Worm (Caenorhabditis elegans): ENCODE results near the gene T05C7.9.

Gene T05C7.9

DNA sequence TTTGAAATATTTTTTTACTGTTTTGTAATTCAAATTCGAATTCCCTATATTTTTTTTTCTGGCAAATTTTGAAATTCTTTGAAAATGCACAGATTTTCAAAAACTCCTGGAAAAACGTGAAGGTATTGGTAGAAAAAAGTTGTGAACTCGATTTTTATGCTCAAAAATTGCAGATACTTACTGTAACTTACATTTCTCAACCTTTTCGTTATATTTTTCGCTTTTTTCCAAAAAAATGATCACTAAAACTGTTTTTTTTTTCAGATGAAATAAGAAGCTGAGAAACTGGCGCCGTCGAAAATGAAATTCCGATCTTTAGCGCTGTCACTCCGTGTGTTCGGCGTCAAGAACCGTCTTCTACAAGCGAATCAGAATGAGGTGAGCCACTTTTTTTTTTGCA lies 3.0 kb upstream of the T05C7.9 start, which contains the start of gene T05C7.8:
T05C7.8 (plus strand) TSS at position 301 of the 400 bp plus-strand sequence.
- no peak for TF ChIP-seq ceh-18 (tag; optimal IDR thresholded peaks at IDR 0.05)

DNA sequence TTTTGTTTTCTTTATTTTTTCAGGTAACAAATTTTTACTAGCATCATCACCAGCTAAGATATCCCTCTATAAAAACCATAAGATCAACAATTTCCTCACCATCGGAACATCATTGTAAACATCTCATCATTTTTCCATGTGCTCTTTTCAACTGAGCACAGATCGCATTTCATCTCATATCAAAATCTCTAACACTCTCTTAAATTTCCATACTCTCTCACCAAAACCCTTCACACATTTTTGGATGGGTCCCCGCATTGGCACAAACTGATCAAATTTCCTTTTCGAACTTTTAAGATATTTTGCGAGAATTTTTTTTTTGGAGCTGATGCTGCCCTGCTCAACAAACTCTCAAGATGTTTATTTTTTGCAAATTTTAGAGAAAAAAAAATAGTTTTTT lies 1.7 kb upstream of the T05C7.9 start:
- TF ChIP-seq C08G9.2 (tag; optimal IDR thresholded peaks at IDR 0.05) = no peak
- no peak for TF ChIP-seq ztf-16 (tag; optimal IDR thresholded peaks at IDR 0.05)
- no peak for TF ChIP-seq ceh-34 (tag; optimal IDR thresholded peaks at IDR 0.05)
- no peak for TF ChIP-seq nhr-11 (tag; optimal IDR thresholded peaks at IDR 0.05)
- TF ChIP-seq T23F11.4 (GFP tag; optimal IDR thresholded peaks at IDR 0.05) = no peak
- TF ChIP-seq ceh-30 (tag; optimal IDR thresholded peaks at IDR 0.05) = no peak
- TF ChIP-seq ahr-1 (tag; optimal IDR thresholded peaks at IDR 0.05) = no peak
- TF ChIP-seq ceh-22 (tag; optimal IDR thresholded peaks at IDR 0.05) = no peak
- TF ChIP-seq ceh-2 (tag; optimal IDR thresholded peaks at IDR 0.05) = no peak
- no peak for TF ChIP-seq F13H6.1 (tag; optimal IDR thresholded peaks at IDR 0.05)
- TF ChIP-seq sox-4 (tag; optimal IDR thresholded peaks at IDR 0.05) = no peak
- no peak for TF ChIP-seq pha-4 (tag; optimal IDR thresholded peaks at IDR 0.05)
- TF ChIP-seq dve-1 (tag; optimal IDR thresholded peaks at IDR 0.05) = no peak
- no peak for TF ChIP-seq rnt-1 (tag; optimal IDR thresholded peaks at IDR 0.05)

DNA sequence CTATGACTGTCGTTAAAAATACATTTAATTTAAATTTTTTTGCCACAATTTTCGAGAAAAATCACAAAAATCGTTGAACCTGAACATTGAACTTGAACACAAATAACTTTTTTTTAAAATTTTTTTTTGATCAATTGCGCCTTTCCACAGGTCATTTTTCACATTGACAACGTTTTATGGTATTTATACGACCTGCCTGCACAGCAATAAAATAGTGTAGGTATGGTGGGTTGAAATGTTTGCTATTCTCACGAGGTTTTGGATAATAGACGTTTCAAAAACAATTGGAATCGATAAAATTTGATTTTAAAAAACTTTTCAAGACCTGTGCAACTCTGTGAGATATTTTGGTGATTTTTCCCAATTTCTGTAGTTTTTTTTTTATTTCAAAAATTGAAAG lies 870 bp upstream of the T05C7.9 start:
- no peak for TF ChIP-seq elt-4 (tag; optimal IDR thresholded peaks at IDR 0.05)
- no peak for TF ChIP-seq ceh-34 (tag; optimal IDR thresholded peaks at IDR 0.05)
- TF ChIP-seq ceh-30 (tag; optimal IDR thresholded peaks at IDR 0.05) = no peak
- no peak for TF ChIP-seq pqm-1 (tag; optimal IDR thresholded peaks at IDR 0.05)
- no peak for TF ChIP-seq C38D4.7 (GFP tag; optimal IDR thresholded peaks at IDR 0.05)
- TF ChIP-seq unc-55 (GFP tag; optimal IDR thresholded peaks at IDR 0.05) = no peak
- no peak for TF ChIP-seq nhr-11 (tag; optimal IDR thresholded peaks at IDR 0.05)
- no peak for TF ChIP-seq ceh-14 (tag; optimal IDR thresholded peaks at IDR 0.05)
- no peak for TF ChIP-seq ama-1 (optimal IDR thresholded peaks at IDR 0.05)
- TF ChIP-seq C08G9.2 (tag; optimal IDR thresholded peaks at IDR 0.05) = no peak
- no peak for TF ChIP-seq ets-4 (tag; optimal IDR thresholded peaks at IDR 0.05)
- TF ChIP-seq hlh-15 (tag; optimal IDR thresholded peaks at IDR 0.05) = no peak

DNA sequence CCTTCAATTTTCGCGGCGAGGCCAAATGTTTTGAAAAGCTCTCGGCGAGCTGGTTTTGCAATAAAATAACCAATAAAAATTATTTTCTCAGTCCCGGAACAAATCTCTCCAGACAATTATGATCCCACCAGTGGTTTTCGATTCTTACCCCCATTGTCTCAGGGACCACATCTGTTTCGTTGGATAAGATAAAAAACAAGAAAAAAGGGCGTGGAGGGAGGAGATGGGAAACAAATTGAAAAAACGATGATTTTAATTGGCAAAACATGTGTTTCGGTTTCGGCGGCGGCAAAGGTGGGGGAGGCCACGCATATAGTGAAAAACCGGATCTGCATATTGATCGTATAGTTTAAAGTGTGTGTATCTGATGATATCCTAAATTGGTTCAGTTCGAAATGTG lies 1.9 kb downstream of the T05C7.9 start:
- TF ChIP-seq sox-4 (tag; optimal IDR thresholded peaks at IDR 0.05) (no peak), hlh-13 (GFP tag; optimal IDR thresholded peaks at IDR 0.05) (no peak), eyg-1 (tag; optimal IDR thresholded peaks at IDR 0.05) (no peak), C08G9.2 (tag; optimal IDR thresholded peaks at IDR 0.05) (no peak), pat-9 (tag; optimal IDR thresholded peaks at IDR 0.05) (no peak), lin-11 (tag; optimal IDR thresholded peaks at IDR 0.05) (no peak), dmd-4 (tag; optimal IDR thresholded peaks at IDR 0.05; ENCODE audit: borderline replicate concordance) (no peak), dve-1 (tag; optimal IDR thresholded peaks at IDR 0.05) (no peak), ceh-18 (tag; optimal IDR thresholded peaks at IDR 0.05) (no peak), ceh-2 (tag; optimal IDR thresholded peaks at IDR 0.05) (no peak)

DNA sequence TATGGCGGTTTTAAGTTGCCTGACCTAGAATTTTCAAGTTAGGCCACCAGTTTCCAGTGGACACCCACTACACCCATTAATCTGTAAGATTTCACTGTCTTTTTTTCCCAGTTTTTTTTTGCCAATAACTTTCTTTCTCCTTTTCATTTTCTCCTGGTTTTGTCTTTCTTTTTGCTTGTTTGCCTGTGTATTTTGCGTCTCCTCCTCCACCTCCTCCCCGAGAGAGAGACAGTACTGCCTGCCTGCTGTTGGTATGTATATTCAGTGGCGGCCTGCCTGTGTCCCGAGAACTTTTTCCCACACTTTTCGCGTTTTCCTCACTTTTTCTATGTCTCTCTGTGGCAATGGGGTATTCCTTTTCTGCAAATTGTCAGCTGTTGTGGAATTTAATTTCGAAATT lies 2.4 kb downstream of the T05C7.9 start:
- no peak for TF ChIP-seq ceh-34 (tag; optimal IDR thresholded peaks at IDR 0.05)
- TF ChIP-seq dmd-4 (tag; optimal IDR thresholded peaks at IDR 0.05; ENCODE audit: borderline replicate concordance) = no peak
- TF ChIP-seq ztf-16 (tag; optimal IDR thresholded peaks at IDR 0.05) = no peak
- no peak for TF ChIP-seq rnt-1 (tag; optimal IDR thresholded peaks at IDR 0.05)
- TF ChIP-seq ceh-2 (tag; optimal IDR thresholded peaks at IDR 0.05) = no peak
- TF ChIP-seq sox-2 (GFP tag; IDR thresholded peaks at IDR 0.05) = no peak
- TF ChIP-seq hlh-13 (GFP tag; optimal IDR thresholded peaks at IDR 0.05) = no peak
- TF ChIP-seq pros-1 (tag; optimal IDR thresholded peaks at IDR 0.05) = no peak
- no peak for TF ChIP-seq C38D4.7 (GFP tag; optimal IDR thresholded peaks at IDR 0.05)
- TF ChIP-seq ceh-14 (tag; optimal IDR thresholded peaks at IDR 0.05) = no peak
- no peak for TF ChIP-seq nfya-1 (tag; optimal IDR thresholded peaks at IDR 0.05)
- TF ChIP-seq ceh-19 (GFP tag; optimal IDR thresholded peaks at IDR 0.05) = no peak
- TF ChIP-seq sox-4 (tag; optimal IDR thresholded peaks at IDR 0.05) = no peak
- TF ChIP-seq nhr-232 (tag; optimal IDR thresholded peaks at IDR 0.05) = no peak
- no peak for TF ChIP-seq tbx-7 (tag; optimal IDR thresholded peaks at IDR 0.05)
- TF ChIP-seq ceh-18 (tag; optimal IDR thresholded peaks at IDR 0.05) = no peak
- TF ChIP-seq fkh-6 (tag; optimal IDR thresholded peaks at IDR 0.05) = no peak
